Fruit fly (Drosophila melanogaster): Measurements from ENCODE around the gene bves.

The bves gene

DNA sequence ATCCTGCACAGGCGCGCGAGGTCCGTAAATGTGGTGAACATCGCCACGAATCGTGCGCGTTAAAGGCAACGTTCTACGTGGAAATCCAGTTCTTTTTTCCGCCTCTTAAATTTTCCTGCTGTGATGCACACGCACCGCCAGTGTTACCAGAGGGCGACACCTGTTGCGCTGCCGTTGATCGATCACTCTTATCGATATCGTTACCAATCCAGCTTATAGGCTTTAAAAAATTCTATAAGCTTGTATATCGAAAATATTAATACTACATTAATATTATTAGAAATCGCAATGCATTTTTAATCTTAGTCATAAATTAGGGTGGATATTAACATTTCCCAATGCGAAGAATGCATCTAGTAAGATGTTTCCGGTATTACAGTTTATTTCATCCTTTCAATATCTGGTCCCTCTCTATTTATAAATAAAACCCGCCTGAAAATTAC lies 21.9 kb upstream of the bves start, which contains the start of gene CG1529:
Gene CG1529 (minus strand): TSS at position 132 of the 443 bp plus-strand sequence.
- TF ChIP-seq CG1620 (GFP tag; optimal IDR thresholded peaks at IDR 0.05) (no peak), Mnt (GFP tag; optimal IDR thresholded peaks at IDR 0.05) (peak; percentile 7), bab1 (GFP tag; optimal IDR thresholded peaks at IDR 0.05) (peak; percentile 16), CG7101 (tag; optimal IDR thresholded peaks at IDR 0.05) (peak; percentile 17)

DNA sequence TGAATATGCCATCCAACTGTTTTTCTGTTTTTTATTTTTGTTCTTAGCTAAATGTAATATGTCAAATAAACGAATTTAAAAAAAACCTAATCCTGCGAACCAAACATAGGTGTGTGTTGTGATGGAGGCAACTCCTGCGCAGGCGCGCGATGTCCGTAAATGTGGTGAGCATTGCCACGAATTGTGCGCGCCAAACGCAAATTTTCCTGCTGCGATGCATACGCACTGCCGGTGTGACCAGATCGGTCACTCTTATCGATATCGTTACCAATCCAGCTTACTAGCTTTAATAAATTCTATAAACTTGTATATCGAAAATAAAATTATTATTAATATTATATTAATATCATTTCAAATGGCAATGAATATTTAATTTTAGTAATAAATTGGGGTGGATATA lies 19.1 kb upstream of the bves start:
- TF ChIP-seq kay (GFP tag; ENCODE audit: borderline replicate concordance) = no peak
- no peak for TF ChIP-seq Crg-1 (GFP tag; optimal IDR thresholded peaks at IDR 0.05)
- TF ChIP-seq cnc (optimal IDR thresholded peaks at IDR 0.05) = no peak
- TF ChIP-seq toe (GFP tag; optimal IDR thresholded peaks at IDR 0.05) = no peak
- TF ChIP-seq ovo (GFP tag; optimal IDR thresholded peaks at IDR 0.05) = no peak
- TF ChIP-seq CG5204 (GFP tag; optimal IDR thresholded peaks at IDR 0.05) = no peak
- no peak for TF ChIP-seq CG7101 (tag; optimal IDR thresholded peaks at IDR 0.05)
- TF ChIP-seq CG33017 (tag; optimal IDR thresholded peaks at IDR 0.05) = no peak
- TF ChIP-seq Hr96 (GFP tag; optimal IDR thresholded peaks at IDR 0.05) = no peak
- TF ChIP-seq CG12768 (GFP tag; optimal IDR thresholded peaks at IDR 0.05) = no peak
- TF ChIP-seq CG14711 (tag; optimal IDR thresholded peaks at IDR 0.05) = no peak
- TF ChIP-seq CG1620 (GFP tag; optimal IDR thresholded peaks at IDR 0.05) = no peak
- no peak for TF ChIP-seq tj (GFP tag; optimal IDR thresholded peaks at IDR 0.05)
- no peak for TF ChIP-seq CG7045 (GFP tag; optimal IDR thresholded peaks at IDR 0.05)
- TF ChIP-seq CG11617 (GFP tag; optimal IDR thresholded peaks at IDR 0.05) = no peak
- no peak for TF ChIP-seq bab1 (GFP tag; optimal IDR thresholded peaks at IDR 0.05)
- no peak for TF ChIP-seq pad (GFP tag; optimal IDR thresholded peaks at IDR 0.05)
- no peak for TF ChIP-seq Clk (GFP tag; optimal IDR thresholded peaks at IDR 0.05)

DNA sequence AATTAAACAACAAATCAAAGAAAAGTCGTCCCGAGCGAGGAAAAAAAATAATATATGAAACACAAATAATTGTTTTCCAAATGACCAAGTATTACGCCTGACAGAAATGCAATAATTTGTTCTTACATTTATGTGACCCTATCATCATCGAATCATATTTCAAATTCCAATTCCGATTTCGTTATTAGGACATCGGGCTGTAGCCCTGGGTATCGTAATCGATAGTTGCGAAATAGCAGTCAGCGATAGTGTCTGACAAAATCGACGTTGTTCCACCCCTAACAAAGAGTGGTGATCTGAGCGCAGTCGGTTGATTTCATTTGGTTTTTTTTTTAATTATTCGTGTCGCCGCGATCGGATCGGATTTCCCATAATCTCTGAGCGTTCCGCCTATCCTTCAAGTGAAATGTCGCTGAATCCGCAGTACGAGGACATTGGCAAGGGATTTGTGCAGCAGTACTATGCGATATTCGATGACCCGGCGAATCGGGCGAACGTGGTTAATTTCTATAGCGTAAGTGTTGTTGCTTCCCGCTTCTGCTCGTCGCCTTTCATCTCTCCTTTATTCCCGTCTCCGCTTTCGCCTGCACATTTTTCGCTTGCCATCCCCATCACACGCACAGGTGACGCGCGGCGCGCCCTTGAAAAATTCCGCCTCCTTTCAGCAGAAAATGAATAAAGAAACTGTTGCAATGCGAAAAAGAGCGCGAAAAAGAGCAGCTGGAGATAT lies 18.4 kb upstream of the bves start, which contains the start of gene Ntf-2:
Gene Ntf-2 (plus strand): TSS at position 262 of the 730 bp plus-strand sequence.
- peak; percentile 65 for TF ChIP-seq CG1620 (GFP tag; optimal IDR thresholded peaks at IDR 0.05)
- peak; percentile 39 for TF ChIP-seq toe (GFP tag; optimal IDR thresholded peaks at IDR 0.05)
- peak; percentile 43 for TF ChIP-seq Mnt (GFP tag; optimal IDR thresholded peaks at IDR 0.05)
- peak; percentile 71 for TF ChIP-seq tj (GFP tag; optimal IDR thresholded peaks at IDR 0.05)
- TF ChIP-seq CG7101 (tag; optimal IDR thresholded peaks at IDR 0.05) = peak; percentile 34
- TF ChIP-seq Clk (GFP tag; optimal IDR thresholded peaks at IDR 0.05) = no peak
- no peak for TF ChIP-seq CG33017 (tag; optimal IDR thresholded peaks at IDR 0.05)
- TF ChIP-seq Crg-1 (GFP tag; optimal IDR thresholded peaks at IDR 0.05) = no peak

DNA sequence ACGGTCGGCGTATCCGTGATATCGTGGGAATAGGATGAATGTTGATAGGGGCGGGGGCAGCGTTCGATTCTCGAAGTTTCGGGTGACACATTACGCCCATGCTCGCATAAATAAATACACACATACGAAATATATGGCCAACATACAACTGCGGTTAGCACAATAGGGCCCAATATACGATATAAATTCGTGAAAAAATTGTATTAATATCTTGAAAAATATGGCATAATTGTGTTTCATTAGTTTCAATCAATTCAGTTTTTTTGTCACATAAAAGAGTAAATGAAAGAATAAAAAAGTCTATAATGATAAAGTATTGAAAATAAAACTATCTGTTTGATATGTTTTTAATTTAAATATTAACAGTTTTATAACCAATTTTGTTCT lies 17.8 kb upstream of the bves start:
- TF ChIP-seq tj (GFP tag; optimal IDR thresholded peaks at IDR 0.05) = peak; percentile 33
- no peak for TF ChIP-seq Hr96 (GFP tag; optimal IDR thresholded peaks at IDR 0.05)
- no peak for TF ChIP-seq CG11617 (GFP tag; optimal IDR thresholded peaks at IDR 0.05)

DNA sequence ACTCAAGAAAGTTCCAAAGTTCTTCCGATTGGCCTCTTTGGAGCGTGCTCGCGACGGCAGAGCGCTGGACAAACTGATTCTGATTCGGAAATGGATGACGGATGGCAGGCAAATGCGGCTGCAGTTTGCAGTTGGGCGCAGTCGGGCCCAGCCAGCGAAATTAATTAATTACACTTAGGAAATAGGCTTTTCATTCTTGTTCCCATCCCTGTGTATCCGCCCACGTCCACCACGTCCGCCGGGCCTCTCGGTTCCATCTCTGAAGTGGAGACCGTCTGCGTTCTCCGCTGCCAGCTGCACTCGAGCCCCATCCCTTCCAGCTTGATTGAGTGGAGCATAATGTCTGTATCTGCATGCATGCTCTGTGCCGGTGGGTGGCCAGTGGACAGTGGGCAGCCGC lies 13.3 kb upstream of the bves start, which contains the start of gene CG15449:
Gene CG15449 (minus strand): TSS at position 101 of the 400 bp plus-strand sequence.
- TF ChIP-seq CG5204 (GFP tag; optimal IDR thresholded peaks at IDR 0.05) = no peak
- TF ChIP-seq tj (GFP tag; optimal IDR thresholded peaks at IDR 0.05) = no peak
- TF ChIP-seq toe (GFP tag; optimal IDR thresholded peaks at IDR 0.05) = no peak
- TF ChIP-seq CG1620 (GFP tag; optimal IDR thresholded peaks at IDR 0.05) = no peak
- TF ChIP-seq Hr96 (GFP tag; optimal IDR thresholded peaks at IDR 0.05) = no peak
- no peak for TF ChIP-seq cnc (optimal IDR thresholded peaks at IDR 0.05)
- no peak for TF ChIP-seq kay (GFP tag; ENCODE audit: borderline replicate concordance)
- TF ChIP-seq CG7045 (GFP tag; optimal IDR thresholded peaks at IDR 0.05) = no peak

DNA sequence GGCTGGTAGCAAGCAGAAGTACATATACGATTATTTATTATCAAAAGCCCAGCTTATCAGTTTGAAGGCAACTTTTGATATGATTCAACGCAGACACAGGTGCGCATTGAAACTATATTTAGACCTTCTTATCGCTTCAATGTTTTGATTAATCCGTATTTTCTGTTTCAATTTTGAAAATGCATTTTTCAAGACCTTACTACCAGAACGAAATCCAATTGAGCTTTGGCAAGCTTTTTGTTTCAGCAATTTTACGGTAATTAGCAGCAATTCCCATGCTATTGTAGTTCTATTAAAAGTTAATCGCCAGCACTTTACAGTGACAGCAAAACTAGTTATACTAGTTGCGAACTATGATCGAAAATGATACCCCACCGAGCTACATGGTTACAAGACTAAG lies 11.9 kb upstream of the bves start, which contains the start of gene Mgstl:
Gene Mgstl (plus strand): TSS at position 301 of the 400 bp plus-strand sequence.
- no peak for TF ChIP-seq CG7101 (tag; optimal IDR thresholded peaks at IDR 0.05)
- peak; percentile 87 for TF ChIP-seq kay (GFP tag; ENCODE audit: borderline replicate concordance)
- TF ChIP-seq CG5204 (GFP tag; optimal IDR thresholded peaks at IDR 0.05) = peak; percentile 34

DNA sequence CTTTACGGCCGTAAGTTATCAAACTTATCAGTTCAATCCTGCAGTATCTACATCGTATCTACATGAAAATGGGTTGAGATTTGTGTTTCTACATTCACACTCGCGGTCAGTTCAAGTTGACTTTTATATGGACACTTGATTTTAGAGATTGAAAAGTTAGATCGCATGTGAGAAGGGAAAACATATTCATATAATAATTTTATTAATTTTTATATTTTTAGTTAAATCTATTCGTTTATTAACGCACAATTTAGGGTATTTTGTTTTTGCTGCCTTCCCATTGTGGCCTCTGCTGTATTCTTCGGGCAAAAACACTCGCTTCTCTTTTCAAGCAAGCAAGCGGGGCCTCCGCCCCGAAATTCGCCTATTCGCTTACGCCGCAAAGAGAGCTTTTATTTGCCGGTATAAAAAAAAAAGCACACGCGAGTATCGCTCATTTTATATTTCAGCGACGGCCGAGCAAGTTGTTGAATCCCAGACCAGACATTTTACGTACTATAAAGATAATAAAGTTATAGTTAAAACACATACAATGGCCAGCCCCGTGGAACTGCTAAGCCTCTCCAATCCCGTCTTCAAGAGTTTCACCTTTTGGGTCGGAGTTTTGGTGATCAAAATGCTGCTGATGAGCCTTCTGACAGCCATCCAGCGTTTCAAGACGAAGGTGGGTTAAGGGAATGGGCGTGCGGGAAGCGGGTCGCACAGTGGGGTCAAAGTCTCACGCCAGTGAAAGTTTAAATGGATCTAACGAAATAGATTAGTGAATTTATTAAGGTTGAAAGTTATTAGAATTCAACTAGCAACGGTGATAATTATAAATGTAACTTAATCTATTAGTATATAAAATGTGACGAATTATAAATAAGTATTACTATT lies 10.9 kb upstream of the bves start:
- peak; percentile 46 for TF ChIP-seq CG1620 (GFP tag; optimal IDR thresholded peaks at IDR 0.05)
- TF ChIP-seq Mnt (GFP tag; optimal IDR thresholded peaks at IDR 0.05) = peak; percentile 71
- peak; percentile 35 for TF ChIP-seq toe (GFP tag; optimal IDR thresholded peaks at IDR 0.05)
- peak; percentile 59 for TF ChIP-seq ovo (GFP tag; optimal IDR thresholded peaks at IDR 0.05)
- TF ChIP-seq CG14711 (tag; optimal IDR thresholded peaks at IDR 0.05) = peak; percentile 85
- no peak for TF ChIP-seq cnc (optimal IDR thresholded peaks at IDR 0.05)
- TF ChIP-seq bab1 (GFP tag; optimal IDR thresholded peaks at IDR 0.05) = peak; percentile 85
- peak; percentile 84 for TF ChIP-seq tj (GFP tag; optimal IDR thresholded peaks at IDR 0.05)
- peak; percentile 70 for TF ChIP-seq pad (GFP tag; optimal IDR thresholded peaks at IDR 0.05)
- no peak for TF ChIP-seq Crg-1 (GFP tag; optimal IDR thresholded peaks at IDR 0.05)
- TF ChIP-seq CG12768 (GFP tag; optimal IDR thresholded peaks at IDR 0.05) = peak; percentile 66
- peak; percentile 83 for TF ChIP-seq CG11617 (GFP tag; optimal IDR thresholded peaks at IDR 0.05)
- TF ChIP-seq kay (GFP tag; ENCODE audit: borderline replicate concordance) = peak; percentile 78
- peak; percentile 92 for TF ChIP-seq CG7101 (tag; optimal IDR thresholded peaks at IDR 0.05)
- TF ChIP-seq CG33017 (tag; optimal IDR thresholded peaks at IDR 0.05) = peak; percentile 82
- TF ChIP-seq Clk (GFP tag; optimal IDR thresholded peaks at IDR 0.05) = peak; percentile 39
- peak; percentile 53 for TF ChIP-seq Hr96 (GFP tag; optimal IDR thresholded peaks at IDR 0.05)
- TF ChIP-seq cic (GFP tag; optimal IDR thresholded peaks at IDR 0.05) = peak; percentile 49
- peak; percentile 26 for TF ChIP-seq CG5204 (GFP tag; optimal IDR thresholded peaks at IDR 0.05)
- TF ChIP-seq CG7045 (GFP tag; optimal IDR thresholded peaks at IDR 0.05) = peak; percentile 79

Measured in whole organism, adult.